Fruit fly (Drosophila melanogaster) whole organism, embryonic: ENCODE results near the gene CG31957.

Experiments used
- ATbp ChIP-seq: fragments of 200-800 bp; sonication (Bioruptor generic); optimal IDR thresholded peaks from 2 replicates; lab custom pipeline; 2017; ENCODE audit warnings: missing biosample characterization, mild to moderate bottlenecking, missing genetic modification characterization, missing genetic modification reagents
- Blimp-1 ChIP-seq: fragments of 200-800 bp; sonication (Bioruptor generic); optimal IDR thresholded peaks from 3 replicates; lab custom pipeline; 2018; ENCODE audit warnings: missing biosample characterization, missing genetic modification characterization, mild to moderate bottlenecking, moderate library complexity, missing genetic modification reagents
- Bteb2 ChIP-seq: fragments of 200-800 bp; sonication (Bioruptor generic); optimal IDR thresholded peaks from 2 replicates; lab custom pipeline; 2016; ENCODE audit warnings: missing biosample characterization, missing genetic modification characterization
- CG10209 ChIP-seq: fragments of 200-800 bp; sonication (Bioruptor generic); optimal IDR thresholded peaks from 3 replicates; lab custom pipeline; 2017; ENCODE audit warnings: missing biosample characterization, mild to moderate bottlenecking, missing genetic modification characterization, missing genetic modification reagents
- CG1024 ChIP-seq: fragments of 200-800 bp; sonication (Bioruptor generic); IDR thresholded peaks from 2 replicates; pipeline ENCODE4 v1.3.6; 2022; ENCODE audit warnings: missing biosample characterization, missing genetic modification characterization
- CG10431 ChIP-seq: fragments of 200-800 bp; sonication (Bioruptor generic); optimal IDR thresholded peaks from 3 replicates; lab custom pipeline; 2018; ENCODE audit warnings: missing biosample characterization, mild to moderate bottlenecking, missing genetic modification characterization
- CG11723 ChIP-seq: fragments of 200-800 bp; sonication (Bioruptor generic); optimal IDR thresholded peaks from 2 replicates; lab custom pipeline; 2017; ENCODE audit warnings: missing biosample characterization, mild to moderate bottlenecking, missing genetic modification characterization
- CG13123 ChIP-seq: fragments of 200-800 bp; sonication (Bioruptor generic); optimal IDR thresholded peaks from 2 replicates; lab custom pipeline; 2016; ENCODE audit warnings: missing biosample characterization, missing genetic modification characterization
- CG14710 ChIP-seq: fragments of 200-800 bp; sonication (Bioruptor generic); optimal IDR thresholded peaks from 3 replicates; lab custom pipeline; 2019; ENCODE audit warnings: missing biosample characterization, mild to moderate bottlenecking, missing genetic modification characterization, moderate library complexity
- CG15601 ChIP-seq: fragments of 200-800 bp; sonication (Bioruptor generic); optimal IDR thresholded peaks from 3 replicates; lab custom pipeline; 2019; ENCODE audit warnings: missing biosample characterization, mild to moderate bottlenecking, missing genetic modification characterization, moderate library complexity
- CG15696 ChIP-seq: fragments of 200-800 bp; sonication (Bioruptor generic); optimal IDR thresholded peaks from 2 replicates; lab custom pipeline; 2019; ENCODE audit warnings: missing biosample characterization, mild to moderate bottlenecking, missing genetic modification characterization, moderate library complexity
- CG18262 ChIP-seq: fragments of 200-800 bp; optimal IDR thresholded peaks from 3 replicates; lab custom pipeline; 2019; ENCODE audit warnings: missing biosample characterization, mild to moderate bottlenecking, missing genetic modification characterization, moderate library complexity
- CG2202 ChIP-seq: fragments of 200-800 bp; sonication (Bioruptor generic); optimal IDR thresholded peaks from 2 replicates; lab custom pipeline; 2018; ENCODE audit warnings: missing biosample characterization, mild to moderate bottlenecking, missing genetic modification characterization
- CG2678 ChIP-seq: fragments of 200-800 bp; sonication (Bioruptor generic); optimal IDR thresholded peaks from 3 replicates; lab custom pipeline; 2019; ENCODE audit warnings: missing biosample characterization, mild to moderate bottlenecking, missing genetic modification characterization, moderate library complexity
- CG31441 ChIP-seq: fragments of 200-800 bp; sonication (Bioruptor generic); IDR thresholded peaks from 2 replicates; pipeline ENCODE4 v1.3.6; 2022; ENCODE audit warnings: missing biosample characterization, missing genetic modification characterization
- CG33557 ChIP-seq: fragments of 200-800 bp; sonication (Bioruptor generic); optimal IDR thresholded peaks from 2 replicates; lab custom pipeline; 2019; ENCODE audit warnings: missing biosample characterization, mild to moderate bottlenecking, missing genetic modification characterization, moderate library complexity
- CG4424 ChIP-seq: fragments of 200-800 bp; sonication (Bioruptor generic); optimal IDR thresholded peaks from 3 replicates; lab custom pipeline; 2016; ENCODE audit warnings: missing biosample characterization, missing genetic modification characterization
- CG8924 ChIP-seq: fragments of 200-800 bp; optimal IDR thresholded peaks from 3 replicates; lab custom pipeline; 2019; ENCODE audit warnings: missing biosample characterization, mild to moderate bottlenecking, missing genetic modification characterization, moderate library complexity
- Camta ChIP-seq: fragments of 200-800 bp; sonication (Bioruptor generic); optimal IDR thresholded peaks from 2 replicates; lab custom pipeline; 2016; ENCODE audit warnings: missing biosample characterization, missing genetic modification characterization
- D ChIP-seq, 2 experiments: fragments of 200-800 bp in 1 of 2; fragments of >200 bp in 1 of 2; sonication (Bioruptor generic) in 1 of 2; optimal IDR thresholded peaks; 2 replicates in 1 of 2; 3 replicates in 1 of 2; lab custom pipeline; 2017; ENCODE audit warnings: mild to moderate bottlenecking in 1 of 2, missing biosample characterization in 1 of 2, missing genetic modification characterization in 1 of 2, missing genetic modification reagents in 1 of 2
- E2f1 ChIP-seq: fragments of 200-800 bp; sonication (Bioruptor generic); IDR thresholded peaks from 2 replicates; pipeline ENCODE4 v1.3.6; 2022; ENCODE audit warnings: missing biosample characterization, missing genetic modification characterization
- MBD-R2 ChIP-seq: fragments of 200-800 bp; sonication (Bioruptor generic); IDR thresholded peaks from 2 replicates; pipeline ENCODE4 v1.3.6; 2022; ENCODE audit warnings: missing biosample characterization, missing genetic modification characterization
- Mes4 ChIP-seq: fragments of 200-800 bp; sonication (Bioruptor generic); optimal IDR thresholded peaks from 2 replicates; lab custom pipeline; 2016; ENCODE audit warnings: missing biosample characterization, missing genetic modification characterization
- Myb ChIP-seq: fragments of 200-800 bp; sonication (Bioruptor generic); optimal IDR thresholded peaks from 2 replicates; lab custom pipeline; 2016; ENCODE audit warnings: missing biosample characterization, missing genetic modification characterization
- Nf-YB ChIP-seq: fragments of 200-800 bp; sonication (Bioruptor generic); optimal IDR thresholded peaks from 3 replicates; lab custom pipeline; 2019; ENCODE audit warnings: missing biosample characterization, mild to moderate bottlenecking, missing genetic modification characterization, moderate library complexity
- Sox100B ChIP-seq: fragments of 200-800 bp; sonication (Bioruptor generic); optimal IDR thresholded peaks from 3 replicates; lab custom pipeline; 2018; ENCODE audit warnings: missing biosample characterization, mild to moderate bottlenecking, missing genetic modification characterization
- Spps ChIP-seq: fragments of 200-800 bp; sonication (Bioruptor generic); optimal IDR thresholded peaks from 2 replicates; lab custom pipeline; 2018; ENCODE audit warnings: missing biosample characterization, mild to moderate bottlenecking, missing genetic modification characterization
- Xrp1 ChIP-seq: fragments of 200-800 bp; sonication (Bioruptor generic); IDR thresholded peaks from 2 replicates; pipeline ENCODE4 v1.3.6; 2022; ENCODE audit warnings: missing biosample characterization, missing genetic modification characterization
- ab ChIP-seq: fragments of 200-800 bp; sonication (Bioruptor generic); optimal IDR thresholded peaks from 2 replicates; lab custom pipeline; 2016; ENCODE audit warnings: missing biosample characterization, missing genetic modification characterization
- bsh ChIP-seq, 2 experiments: fragments of 200-800 bp; sonication (Bioruptor generic); optimal IDR thresholded peaks; 2 replicates each; lab custom pipeline; 2017 to 2018; ENCODE audit warnings: mild to moderate bottlenecking in 2 of 2, missing biosample characterization in 2 of 2, missing genetic modification characterization in 2 of 2, moderate library complexity in 1 of 2
- chif ChIP-seq, 2 experiments: fragments of 200-800 bp; sonication (Bioruptor generic); optimal IDR thresholded peaks; 3 replicates each; lab custom pipeline; 2016; ENCODE audit warnings: missing biosample characterization in 2 of 2, missing genetic modification characterization in 2 of 2
- dimm ChIP-seq: fragments of 200-800 bp; sonication (Bioruptor generic); IDR thresholded peaks from 2 replicates; pipeline ENCODE4 v1.3.6; 2022; ENCODE audit warnings: missing biosample characterization, missing genetic modification characterization
- gem ChIP-seq: fragments of 200-800 bp; sonication (Bioruptor generic); optimal IDR thresholded peaks from 2 replicates; lab custom pipeline; 2019; ENCODE audit warnings: missing biosample characterization, mild to moderate bottlenecking, missing genetic modification characterization, moderate library complexity
- lab ChIP-seq: fragments of 200-800 bp; sonication (Bioruptor generic); optimal IDR thresholded peaks from 3 replicates; lab custom pipeline; 2017; ENCODE audit warnings: missing biosample characterization, missing genetic modification characterization, mild to moderate bottlenecking, moderate library complexity, missing genetic modification reagents
- maf-S ChIP-seq: fragments of 200-800 bp; sonication (Bioruptor generic); optimal IDR thresholded peaks from 2 replicates; lab custom pipeline; 2016; ENCODE audit warnings: missing biosample characterization, missing genetic modification characterization
- onecut ChIP-seq: fragments of 200-800 bp; sonication (Bioruptor generic); IDR thresholded peaks from 2 replicates; pipeline ENCODE4 v1.3.6; 2022; ENCODE audit warnings: missing biosample characterization, missing genetic modification characterization
- otp ChIP-seq: fragments of 200-800 bp; sonication (Bioruptor generic); IDR thresholded peaks from 3 replicates; pipeline ENCODE4, ENCODE4 v1.3.6; 2022; ENCODE audit warnings: missing biosample characterization, missing genetic modification characterization
- pfk ChIP-seq: fragments of 200-800 bp; sonication (Bioruptor generic); optimal IDR thresholded peaks from 2 replicates; lab custom pipeline; 2018; ENCODE audit warnings: missing biosample characterization, mild to moderate bottlenecking, missing genetic modification characterization, moderate library complexity
- sens ChIP-seq: fragments of 200-800 bp; sonication (Bioruptor generic); peaks from one replicate; lab custom pipeline; 2016; ENCODE audit warnings: missing biosample characterization, missing genetic modification characterization
- sqz ChIP-seq: fragments of 200-800 bp; sonication (Bioruptor generic); optimal IDR thresholded peaks from 3 replicates; lab custom pipeline; 2018; ENCODE audit warnings: missing biosample characterization, mild to moderate bottlenecking, missing genetic modification characterization
- stwl ChIP-seq: fragments of 200-800 bp; sonication (Bioruptor generic); optimal IDR thresholded peaks from 3 replicates; lab custom pipeline; 2018; ENCODE audit warnings: missing biosample characterization, mild to moderate bottlenecking, missing genetic modification characterization, moderate library complexity
- zf30C ChIP-seq: fragments of 200-800 bp; sonication (Bioruptor generic); optimal IDR thresholded peaks from 3 replicates; lab custom pipeline; 2018; ENCODE audit warnings: missing biosample characterization, mild to moderate bottlenecking, missing genetic modification characterization
- zfh1 ChIP-seq: fragments of 200-800 bp; sonication (Bioruptor generic); IDR thresholded peaks from 3 replicates; pipeline ENCODE4 v1.3.6; 2022; ENCODE audit warnings: missing biosample characterization, missing genetic modification characterization

CG31957 gene

DNA sequence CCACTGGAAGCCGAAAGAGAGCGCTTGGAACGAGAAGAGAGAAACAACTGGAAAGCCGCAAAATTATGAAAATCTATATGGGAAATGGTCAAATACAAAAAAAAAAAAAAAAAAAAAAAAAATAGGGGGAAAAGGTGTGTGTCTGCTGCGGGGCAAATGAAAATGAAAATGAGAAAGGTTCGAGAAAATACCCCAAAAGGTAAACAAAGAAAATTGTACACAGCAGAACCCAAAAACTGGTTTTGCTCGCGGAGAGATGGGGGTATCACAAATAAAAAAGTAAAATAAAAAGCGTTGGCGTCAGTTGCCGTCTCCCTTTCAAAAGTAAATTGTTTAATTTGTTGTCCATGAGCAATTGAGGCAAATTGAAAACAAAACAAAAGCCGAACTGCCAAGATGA lies 15.9 kb upstream of the CG31957 start (continued):
- TF ChIP-seq bsh (GFP tag; optimal IDR thresholded peaks at IDR 0.05; lab: Kevin White, UChicago): peak in 1 of 2 experiments; percentile 51
- TF ChIP-seq E2f1: no peak
- TF ChIP-seq CG31441 (GFP tag; lab: Robert Waterston, UW): peak; percentile 19; the same call in 1 of the 2 replicates
- peak; percentile 8; the same call in 1 of the 2 replicates for TF ChIP-seq onecut (GFP tag; lab: Robert Waterston, UW)
- peak; percentile 20 for TF ChIP-seq CG13123 (GFP tag; lab: Kevin White, UChicago)
- TF ChIP-seq chif (GFP tag; optimal IDR thresholded peaks at IDR 0.05; lab: Kevin White, UChicago): peak in 1 of 2 experiments; percentile 0
- no peak for TF ChIP-seq dimm
- 0 out of 2 replicates have a peak, but pooled peaks have one; percentile 14 for TF ChIP-seq CG1024
- peak; percentile 26 for TF ChIP-seq Spps
- TF ChIP-seq lab (GFP tag; lab: Kevin White, UChicago): peak; percentile 13
- no peak for TF ChIP-seq zf30C
- TF ChIP-seq sens: peak; percentile 89
- peak; percentile 54 for TF ChIP-seq CG33557
- peak; percentile 93 for TF ChIP-seq Blimp-1 (GFP tag; lab: Kevin White, UChicago)
- no peak for TF ChIP-seq MBD-R2 (GFP tag; lab: Robert Waterston, UW)
- 0 out of 3 replicates have a peak, but pooled peaks have one; percentile 27 for TF ChIP-seq otp (GFP tag; lab: Robert Waterston, UW)
- peak; percentile 14 for TF ChIP-seq Mes4 (GFP tag; lab: Kevin White, UChicago)
- TF ChIP-seq maf-S (GFP tag; lab: Kevin White, UChicago): peak; percentile 11
- TF ChIP-seq Myb (GFP tag; lab: Kevin White, UChicago): no peak
- TF ChIP-seq CG18262 (tag; lab: Kevin White, UChicago): peak; percentile 11
- peak; percentile 62 for TF ChIP-seq Xrp1 (GFP tag; lab: Robert Waterston, UW)
- TF ChIP-seq Bteb2 (GFP tag; lab: Kevin White, UChicago): no peak
- TF ChIP-seq gem (tag; lab: Kevin White, UChicago): peak; percentile 4
- TF ChIP-seq Sox100B: peak; percentile 27
- TF ChIP-seq CG15696: peak; percentile 27
- peak; percentile 9 for TF ChIP-seq CG4424
- peak; percentile 86 for TF ChIP-seq sqz (GFP tag; lab: Kevin White, UChicago)
- TF ChIP-seq stwl (tag; lab: Kevin White, UChicago): peak; percentile 2
- no peak for TF ChIP-seq ab (GFP tag; lab: Kevin White, UChicago)
- TF ChIP-seq pfk (GFP tag; lab: Kevin White, UChicago): peak; percentile 24
- peak; percentile 38 for TF ChIP-seq CG14710 (tag; lab: Kevin White, UChicago)
- TF ChIP-seq CG11723 (GFP tag; lab: Kevin White, UChicago): no peak
- peak; percentile 2 for TF ChIP-seq CG10209 (GFP tag; lab: Kevin White, UChicago)
- peak; percentile 46 for TF ChIP-seq CG2678 (tag; lab: Kevin White, UChicago)
- peak; percentile 57 for TF ChIP-seq CG10431 (GFP tag; lab: Kevin White, UChicago)
- TF ChIP-seq D (optimal IDR thresholded peaks at IDR 0.05; lab: Kevin White, UChicago): no peak
- peak; percentile 33 for TF ChIP-seq D (GFP tag; optimal IDR thresholded peaks at IDR 0.05; lab: Kevin White, UChicago)
- peak; percentile 12; the same call in 1 of the 3 replicates for TF ChIP-seq zfh1 (GFP tag; lab: Robert Waterston, UW)
- peak; percentile 16 for TF ChIP-seq CG8924 (tag; lab: Kevin White, UChicago)
- TF ChIP-seq Nf-YB (GFP tag; lab: Kevin White, UChicago): peak; percentile 23
- TF ChIP-seq ATbp (GFP tag; lab: Kevin White, UChicago): peak; percentile 76
- peak; percentile 59 for TF ChIP-seq CG15601 (tag; lab: Kevin White, UChicago)
- TF ChIP-seq Camta (GFP tag; lab: Kevin White, UChicago): peak; percentile 23
- TF ChIP-seq CG2202 (tag; lab: Kevin White, UChicago): peak; percentile 12
- TF ChIP-seq, all 482 proteins: peak for 50
